Worm (Caenorhabditis elegans) whole organism, midembryonic: Measurements from ENCODE around the gene C13A10.2.

ENCODE experiments used
- T22C8.4 ChIP-seq: fragments of 200-800 bp; sonication (Bioruptor generic); IDR thresholded peaks from 2 replicates; pipeline ENCODE4 v1.3.6; 2022; ENCODE audit warnings: missing genetic modification characterization, missing compliant biosample characterization
- cog-1 ChIP-seq: sonication (generic microtip); optimal IDR thresholded peaks from 2 replicates; lab custom pipeline; 2016; ENCODE audit warnings: missing genetic modification characterization, missing compliant biosample characterization
- flt-1 ChIP-seq: fragments of 200-800 bp; sonication (Bioruptor generic); IDR thresholded peaks from 2 replicates; pipeline ENCODE4 v1.3.6; 2022; ENCODE audit warnings: missing genetic modification characterization, missing compliant biosample characterization
- klf-2 ChIP-seq: fragments of 200-800 bp; sonication (Bioruptor generic); conservative IDR thresholded peaks from 2 replicates; pipeline ENCODE4 v1.3.6; 2022; ENCODE audit warnings: missing genetic modification reagents, missing genetic modification characterization, missing compliant biosample characterization
- med-1 ChIP-seq: sonication (generic microtip); optimal IDR thresholded peaks from 2 replicates; lab custom pipeline; 2017; ENCODE audit warnings: missing genetic modification characterization, mild to moderate bottlenecking, missing compliant biosample characterization, antibody characterized with exemption, missing genetic modification reagents; ENCODE audit not compliant: insufficient read depth
- ref-1 ChIP-seq: fragments of 200-800 bp; sonication (Bioruptor generic); conservative IDR thresholded peaks from 2 replicates; pipeline ENCODE4 v1.3.6; 2022; ENCODE audit warnings: missing genetic modification reagents, missing genetic modification characterization, missing compliant biosample characterization
- tab-1 ChIP-seq: fragments of 200-800 bp; sonication (Bioruptor generic); IDR thresholded peaks from 2 replicates; pipeline ENCODE4 v1.3.6; 2022; ENCODE audit warnings: missing genetic modification characterization, missing compliant biosample characterization
- ztf-23 ChIP-seq: fragments of 200-800 bp; sonication (Bioruptor generic); IDR thresholded peaks from 2 replicates; pipeline ENCODE4 v1.3.6; 2022; ENCODE audit warnings: missing genetic modification reagents, missing genetic modification characterization, missing compliant biosample characterization
- ztf-29 ChIP-seq: fragments of 200-800 bp; sonication (Bioruptor generic); IDR thresholded peaks from 2 replicates; pipeline ENCODE4 v1.3.6; 2022; ENCODE audit warnings: missing genetic modification reagents, missing genetic modification characterization, missing compliant biosample characterization

C13A10.2 gene

ce11 chrII:1362423-1362822 is 4.6 kb upstream of the C13A10.2 start:
- TF ChIP-seq ztf-29 (GFP tag; lab: Robert Waterston, UW) = no peak
- no peak for TF ChIP-seq tab-1
- TF ChIP-seq ref-1 (GFP tag; lab: Robert Waterston, UW) = no peak

ce11 chrII:1360257-1360656 is 2.5 kb upstream of the C13A10.2 start:
- TF ChIP-seq klf-2 = no peak

- TF ChIP-seq T22C8.4 (GFP tag; lab: Robert Waterston, UW) = no peak
- no peak for TF ChIP-seq klf-2
- TF ChIP-seq tab-1 = no peak
- TF ChIP-seq cog-1 (tag; lab: Kevin White, UChicago) = no peak
- no peak for TF ChIP-seq flt-1 (GFP tag; lab: Robert Waterston, UW)
- TF ChIP-seq ztf-23 (GFP tag; lab: Robert Waterston, UW) = no peak
- TF ChIP-seq med-1 = no peak
- TF ChIP-seq ztf-29 (GFP tag; lab: Robert Waterston, UW) = no peak
- no peak for TF ChIP-seq ref-1 (GFP tag; lab: Robert Waterston, UW)
These were observed 543 bp downstream of the C13A10.2 start for ce11 chrII:1357262-1357661.

ce11 chrII:1355480-1355879 is 2.3 kb downstream of the C13A10.2 start, which contains the start of gene C13A10.1:
TSS of gene C13A10.1 (minus strand) at chrII:1355649.
- no peak for TF ChIP-seq klf-2
- no peak for TF ChIP-seq ztf-23 (GFP tag; lab: Robert Waterston, UW)
- TF ChIP-seq med-1 = no peak
- TF ChIP-seq tab-1 = no peak
- TF ChIP-seq flt-1 (GFP tag; lab: Robert Waterston, UW) = no peak
- no peak for TF ChIP-seq ref-1 (GFP tag; lab: Robert Waterston, UW)
- TF ChIP-seq cog-1 (tag; lab: Kevin White, UChicago) = no peak

- TF ChIP-seq ztf-23 (GFP tag; lab: Robert Waterston, UW) = no peak
- TF ChIP-seq tab-1 = no peak
- no peak for TF ChIP-seq T22C8.4 (GFP tag; lab: Robert Waterston, UW)
- TF ChIP-seq flt-1 (GFP tag; lab: Robert Waterston, UW) = no peak
- TF ChIP-seq klf-2 = no peak
- no peak for TF ChIP-seq med-1
- TF ChIP-seq ztf-29 (GFP tag; lab: Robert Waterston, UW) = no peak
- TF ChIP-seq cog-1 (tag; lab: Kevin White, UChicago) = no peak
- no peak for TF ChIP-seq ref-1 (GFP tag; lab: Robert Waterston, UW)
These were observed 13.2 kb downstream of the C13A10.2 start for ce11 chrII:1344524-1345119.

ce11 chrII:1343748-1344147 is 14.1 kb downstream of the C13A10.2 start:
- TF ChIP-seq ztf-29 (GFP tag; lab: Robert Waterston, UW) (no peak), cog-1 (tag; lab: Kevin White, UChicago) (no peak), ref-1 (GFP tag; lab: Robert Waterston, UW) (no peak), flt-1 (GFP tag; lab: Robert Waterston, UW) (no peak), ztf-23 (GFP tag; lab: Robert Waterston, UW) (no peak), T22C8.4 (GFP tag; lab: Robert Waterston, UW) (no peak), med-1 (no peak), klf-2 (no peak), tab-1 (no peak)

- TF ChIP-seq flt-1 (GFP tag; lab: Robert Waterston, UW) = no peak
- TF ChIP-seq klf-2 = no peak
- TF ChIP-seq ref-1 (GFP tag; lab: Robert Waterston, UW) = no peak
- no peak for TF ChIP-seq cog-1 (tag; lab: Kevin White, UChicago)
- no peak for TF ChIP-seq tab-1
- TF ChIP-seq ztf-29 (GFP tag; lab: Robert Waterston, UW) = no peak
- TF ChIP-seq ztf-23 (GFP tag; lab: Robert Waterston, UW) = no peak
- no peak for TF ChIP-seq T22C8.4 (GFP tag; lab: Robert Waterston, UW)
- no peak for TF ChIP-seq med-1
These were observed 16.4 kb downstream of the C13A10.2 start for ce11 chrII:1341416-1341815.

- no peak for TF ChIP-seq flt-1 (GFP tag; lab: Robert Waterston, UW)
- TF ChIP-seq med-1 = no peak
- no peak for TF ChIP-seq ztf-23 (GFP tag; lab: Robert Waterston, UW)
- no peak for TF ChIP-seq tab-1
- no peak for TF ChIP-seq klf-2
- no peak for TF ChIP-seq cog-1 (tag; lab: Kevin White, UChicago)
- no peak for TF ChIP-seq ref-1 (GFP tag; lab: Robert Waterston, UW)
- TF ChIP-seq T22C8.4 (GFP tag; lab: Robert Waterston, UW) = no peak
- TF ChIP-seq ztf-29 (GFP tag; lab: Robert Waterston, UW) = no peak
These were observed 17.8 kb downstream of the C13A10.2 start for ce11 chrII:1340049-1340448.

- TF ChIP-seq tab-1 (0 out of 2 replicates have a peak, but pooled peaks have one; percentile 57), flt-1 (GFP tag; lab: Robert Waterston, UW) (no peak), T22C8.4 (GFP tag; lab: Robert Waterston, UW) (no peak), ref-1 (GFP tag; lab: Robert Waterston, UW) (no peak), ztf-23 (GFP tag; lab: Robert Waterston, UW) (0 out of 2 replicates have a peak, but pooled peaks have one; percentile 10), ztf-29 (GFP tag; lab: Robert Waterston, UW) (no peak), med-1 (no peak), cog-1 (tag; lab: Kevin White, UChicago) (no peak), klf-2 (no peak)
These were observed 19.6 kb downstream of the C13A10.2 start for ce11 chrII:1338196-1338595.

ce11 chrII:1329887-1330286 is 27.9 kb downstream of the C13A10.2 start:
- TF ChIP-seq ref-1 (GFP tag; lab: Robert Waterston, UW) (no peak), flt-1 (GFP tag; lab: Robert Waterston, UW) (no peak), med-1 (no peak), ztf-29 (GFP tag; lab: Robert Waterston, UW) (no peak), tab-1 (no peak), T22C8.4 (GFP tag; lab: Robert Waterston, UW) (no peak), ztf-23 (GFP tag; lab: Robert Waterston, UW) (no peak), klf-2 (no peak), cog-1 (tag; lab: Kevin White, UChicago) (no peak)
